Worm (Caenorhabditis elegans) whole organism, late embryonic: Measurements from ENCODE around the gene aex-2.

ENCODE experiments used
- C38D4.7 ChIP-seq: fragments of 200-800 bp; sonication (Bioruptor generic); optimal IDR thresholded peaks from 2 replicates; lab custom pipeline; 2018; ENCODE audit warnings: mild to moderate bottlenecking, missing genetic modification characterization, moderate library complexity, missing compliant biosample characterization
- F13H6.1 ChIP-seq: sonication (generic microtip); optimal IDR thresholded peaks from 2 replicates; lab custom pipeline; 2016; ENCODE audit warnings: missing genetic modification characterization, missing compliant biosample characterization
- T23F11.4 ChIP-seq: fragments of 200-800 bp; sonication (Bioruptor generic); optimal IDR thresholded peaks from 2 replicates; lab custom pipeline; 2018; ENCODE audit warnings: mild to moderate bottlenecking, missing genetic modification characterization, missing compliant biosample characterization
- Y22D7AL.16 ChIP-seq: sonication (generic microtip); optimal IDR thresholded peaks from 2 replicates; lab custom pipeline; 2016; ENCODE audit warnings: missing genetic modification characterization, missing compliant biosample characterization
- ama-1 ChIP-seq: fragments of 150-350 bp; optimal IDR thresholded peaks from 2 replicates; lab custom pipeline; 2014
- ceh-18 ChIP-seq: sonication (generic microtip); optimal IDR thresholded peaks from 2 replicates; lab custom pipeline; 2016; ENCODE audit warnings: missing genetic modification characterization, missing compliant biosample characterization
- ceh-2 ChIP-seq: sonication (generic microtip); optimal IDR thresholded peaks from 2 replicates; lab custom pipeline; 2016; ENCODE audit warnings: missing genotype, missing genetic modification characterization, missing compliant biosample characterization
- ceh-24 ChIP-seq: sonication (generic microtip); optimal IDR thresholded peaks from 2 replicates; lab custom pipeline; 2016; ENCODE audit warnings: mild to moderate bottlenecking, missing genetic modification characterization, missing compliant biosample characterization
- ceh-31 ChIP-seq: sonication (generic microtip); optimal IDR thresholded peaks from 2 replicates; lab custom pipeline; 2016; ENCODE audit warnings: missing genetic modification characterization, missing compliant biosample characterization
- ceh-34 ChIP-seq: sonication (generic microtip); optimal IDR thresholded peaks from 2 replicates; lab custom pipeline; 2016; ENCODE audit warnings: mild to moderate bottlenecking, missing genetic modification characterization, missing compliant biosample characterization
- ceh-48 ChIP-seq: sonication (generic microtip); optimal IDR thresholded peaks from 2 replicates; lab custom pipeline; 2016; ENCODE audit warnings: missing genetic modification characterization, inconsistent platforms, missing compliant biosample characterization
- ceh-9 ChIP-seq: sonication (generic microtip); optimal IDR thresholded peaks from 2 replicates; lab custom pipeline; 2016; ENCODE audit warnings: mild to moderate bottlenecking, missing genetic modification characterization, inconsistent platforms, missing compliant biosample characterization
- dmd-4 ChIP-seq: sonication (generic microtip); optimal IDR thresholded peaks from 2 replicates; lab custom pipeline; 2016; ENCODE audit warnings: borderline replicate concordance, missing genetic modification characterization, missing compliant biosample characterization
- dve-1 ChIP-seq: sonication (generic microtip); optimal IDR thresholded peaks from 2 replicates; lab custom pipeline; 2017; ENCODE audit warnings: antibody characterized with exemption, mild to moderate bottlenecking, missing genetic modification characterization, missing compliant biosample characterization
- elt-2 ChIP-seq: sonication (generic microtip); optimal IDR thresholded peaks from 2 replicates; lab custom pipeline; 2016; ENCODE audit warnings: missing genetic modification reagents, missing genetic modification characterization, missing compliant biosample characterization
- elt-4 ChIP-seq: sonication (generic microtip); optimal IDR thresholded peaks from 2 replicates; lab custom pipeline; 2016; ENCODE audit warnings: missing genetic modification characterization, missing compliant biosample characterization
- fkh-10 ChIP-seq: fragments of 150-350 bp; optimal IDR thresholded peaks from 2 replicates; lab custom pipeline; 2014; ENCODE audit warnings: missing biosample characterization, missing genetic modification reagents, missing genetic modification characterization
- hlh-30 ChIP-seq: sonication (generic microtip); optimal IDR thresholded peaks from 2 replicates; lab custom pipeline; 2017; ENCODE audit warnings: antibody characterized with exemption, missing genetic modification characterization, missing compliant biosample characterization; ENCODE audit not compliant: insufficient read depth
- hlh-6 ChIP-seq: sonication (generic microtip); optimal IDR thresholded peaks from 2 replicates; lab custom pipeline; 2016; ENCODE audit warnings: missing genotype, missing genetic modification characterization, missing compliant biosample characterization
- hlh-8 ChIP-seq: sonication (generic microtip); optimal IDR thresholded peaks from 2 replicates; lab custom pipeline; 2016; ENCODE audit warnings: missing genotype, missing genetic modification characterization, missing compliant biosample characterization
- lin-11 ChIP-seq: fragments of 200-800 bp; sonication (Bioruptor generic); optimal IDR thresholded peaks from 2 replicates; lab custom pipeline; 2018; ENCODE audit warnings: mild to moderate bottlenecking, missing genetic modification characterization, missing compliant biosample characterization
- madf-2 ChIP-seq: sonication (generic microtip); optimal IDR thresholded peaks from 2 replicates; lab custom pipeline; 2017; ENCODE audit warnings: missing genetic modification characterization, missing compliant biosample characterization
- nhr-11 ChIP-seq: fragments of 150-350 bp; optimal IDR thresholded peaks from 2 replicates; lab custom pipeline; 2014; ENCODE audit warnings: missing biosample characterization, missing genetic modification characterization
- odd-2 ChIP-seq: sonication (generic microtip); optimal IDR thresholded peaks from 2 replicates; lab custom pipeline; 2017; ENCODE audit warnings: antibody characterized with exemption, mild to moderate bottlenecking, missing genetic modification characterization, missing compliant biosample characterization
- pat-9 ChIP-seq: fragments of 200-800 bp; sonication (Bioruptor generic); optimal IDR thresholded peaks from 2 replicates; lab custom pipeline; 2018; ENCODE audit warnings: mild to moderate bottlenecking, missing genetic modification characterization, moderate library complexity, missing compliant biosample characterization
- pha-2 ChIP-seq: sonication (generic microtip); optimal IDR thresholded peaks from 2 replicates; lab custom pipeline; 2017; ENCODE audit warnings: mild to moderate bottlenecking, missing genetic modification characterization, missing compliant biosample characterization
- pqm-1 ChIP-seq: sonication (generic microtip); optimal IDR thresholded peaks from 2 replicates; lab custom pipeline; 2016; ENCODE audit warnings: missing genetic modification characterization, missing compliant biosample characterization
- pros-1 ChIP-seq: fragments of 150-350 bp; optimal IDR thresholded peaks from 2 replicates; lab custom pipeline; 2014; ENCODE audit warnings: missing biosample characterization, missing genetic modification reagents, missing genetic modification characterization
- ref-2 ChIP-seq: sonication (generic microtip); optimal IDR thresholded peaks from 2 replicates; lab custom pipeline; 2016; ENCODE audit warnings: missing genetic modification characterization, missing compliant biosample characterization
- rnt-1 ChIP-seq: sonication (generic microtip); optimal IDR thresholded peaks from 2 replicates; lab custom pipeline; 2016; ENCODE audit warnings: missing genetic modification characterization, missing compliant biosample characterization
- sdc-2 ChIP-seq: sonication (generic microtip); optimal IDR thresholded peaks from 2 replicates; lab custom pipeline; 2016; ENCODE audit warnings: missing genotype, missing genetic modification characterization, missing compliant biosample characterization
- sox-2 ChIP-seq: fragments of 200-800 bp; sonication (Bioruptor generic); IDR thresholded peaks from 2 replicates; pipeline ENCODE4 v1.3.6; 2022; ENCODE audit warnings: missing genetic modification reagents, missing genetic modification characterization, missing compliant biosample characterization
- syd-9 ChIP-seq: sonication (generic microtip); optimal IDR thresholded peaks from 2 replicates; lab custom pipeline; 2016; ENCODE audit warnings: mild to moderate bottlenecking, missing genetic modification characterization, moderate library complexity, missing compliant biosample characterization
- tbx-2 ChIP-seq: sonication (generic microtip); optimal IDR thresholded peaks from 2 replicates; lab custom pipeline; 2016; ENCODE audit warnings: missing genetic modification characterization, missing compliant biosample characterization
- unc-3 ChIP-seq, 2 experiments: fragments of 200-800 bp in 1 of 2; sonication (Bioruptor generic) in 1 of 2; sonication (generic microtip) in 1 of 2; conservative IDR thresholded peaks in 1 of 2; optimal IDR thresholded peaks in 1 of 2; 2 replicates each; pipeline versions ENCODE4 v1.3.6 to Lab custom; 2016 to 2022; ENCODE audit warnings: missing compliant biosample characterization in 2 of 2, missing genetic modification characterization in 2 of 2, missing genetic modification reagents in 1 of 2
- unc-42 ChIP-seq: sonication (generic microtip); optimal IDR thresholded peaks from 2 replicates; lab custom pipeline; 2016; ENCODE audit warnings: missing genotype, missing genetic modification characterization, missing compliant biosample characterization

Gene aex-2

ce11 chrX:9674799-9675198, 21.9 kb upstream of the aex-2 start, which contains the start of gene C43C3.4:
TSS of gene C43C3.4 (minus strand) at chrX:9674899.
- TF ChIP-seq fkh-10 (GFP tag; lab: Kevin White, UChicago) (no peak), nhr-11 (tag; lab: Kevin White, UChicago) (no peak), madf-2 (no peak), ceh-18 (tag; lab: Kevin White, UChicago) (no peak), pros-1 (tag; lab: Kevin White, UChicago) (no peak), sox-2 (GFP tag; lab: Robert Waterston, UW) (no peak), F13H6.1 (tag; lab: Kevin White, UChicago) (no peak), Y22D7AL.16 (tag; lab: Kevin White, UChicago) (no peak), ama-1 (no peak)

DNA sequence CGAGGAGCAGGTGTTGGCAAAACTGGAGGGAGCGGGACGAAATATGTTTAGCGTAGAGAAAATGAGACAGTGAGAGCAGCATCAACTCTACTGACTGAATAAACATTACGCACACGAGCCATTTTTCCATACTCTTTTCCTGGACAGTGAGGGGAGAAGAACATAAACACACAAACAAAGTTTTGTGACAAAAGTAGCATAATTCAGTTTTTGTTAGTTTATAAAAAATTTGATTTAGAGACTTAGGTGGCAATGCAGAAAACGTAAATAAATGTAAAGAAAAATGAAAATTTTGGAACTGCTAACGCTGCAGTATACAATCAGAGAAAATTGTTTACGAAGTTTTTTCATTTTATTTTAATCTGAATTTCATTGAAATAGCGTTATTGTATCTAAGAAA, 20.3 kb upstream of the aex-2 start:
- TF ChIP-seq sox-2 (GFP tag; lab: Robert Waterston, UW) (no peak), odd-2 (tag; lab: Kevin White, UChicago) (no peak), elt-4 (tag; lab: Kevin White, UChicago) (no peak), dmd-4 (tag; lab: Kevin White, UChicago) (no peak), elt-2 (tag; lab: Kevin White, UChicago) (no peak), ceh-2 (tag; lab: Kevin White, UChicago) (no peak), lin-11 (no peak), ceh-9 (tag; lab: Kevin White, UChicago) (no peak), unc-3 (GFP tag; conservative IDR thresholded peaks at IDR 0.05; lab: Robert Waterston, UW) (no peak), unc-3 (tag; optimal IDR thresholded peaks at IDR 0.05; lab: Kevin White, UChicago) (no peak), sdc-2 (tag; lab: Kevin White, UChicago) (no peak), pha-2 (tag; lab: Kevin White, UChicago) (no peak), pqm-1 (tag; lab: Kevin White, UChicago) (no peak)
- TF ChIP-seq, all 69 proteins: peak for 0

ce11 chrX:9668554-9668953, 15.6 kb upstream of the aex-2 start, which contains the start of gene T14B1.1:
TSS of gene T14B1.1 (minus strand) at chrX:9668723.
- TF ChIP-seq ceh-24, result no peak
- peak; percentile 23 for TF ChIP-seq hlh-6 (tag; lab: Kevin White, UChicago)
- TF ChIP-seq ceh-31 (tag; lab: Kevin White, UChicago), result peak; percentile 55
- TF ChIP-seq tbx-2 (tag; lab: Kevin White, UChicago), result peak; percentile 13
- TF ChIP-seq unc-42 (tag; lab: Kevin White, UChicago), result peak; percentile 17
- TF ChIP-seq dve-1 (tag; lab: Kevin White, UChicago), result no peak
- no peak for TF ChIP-seq pat-9
- TF ChIP-seq syd-9, result peak; percentile 46
- TF ChIP-seq ref-2 (tag; lab: Kevin White, UChicago), result peak; percentile 20
- peak; percentile 4 for TF ChIP-seq ceh-34 (tag; lab: Kevin White, UChicago)
- no peak for TF ChIP-seq hlh-8 (tag; lab: Kevin White, UChicago)
- TF ChIP-seq rnt-1 (tag; lab: Kevin White, UChicago), result peak; percentile 16
- no peak for TF ChIP-seq ceh-48 (tag; lab: Kevin White, UChicago)

DNA sequence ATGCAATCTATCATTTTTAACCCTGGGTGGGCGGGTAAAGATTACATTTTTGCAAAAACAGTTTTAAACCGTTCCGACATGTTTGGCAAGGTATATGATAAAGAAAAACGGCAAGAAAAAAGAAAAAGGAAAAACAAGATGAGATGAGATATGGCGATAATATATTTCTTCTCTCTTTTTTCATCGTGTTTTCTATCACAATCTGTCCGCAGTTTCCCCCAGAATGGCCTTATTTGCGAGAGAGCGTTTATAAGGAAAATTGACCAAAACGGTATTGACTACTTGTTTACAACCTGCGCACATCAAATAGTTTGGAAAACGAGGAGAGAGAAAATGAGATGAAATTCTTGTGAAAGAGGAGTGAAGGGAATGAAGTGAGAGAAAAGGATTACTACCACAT, 14.5 kb upstream of the aex-2 start:
- no peak for TF ChIP-seq T23F11.4 (GFP tag; lab: Kevin White, UChicago)
- TF ChIP-seq pros-1 (tag; lab: Kevin White, UChicago), result no peak
- TF ChIP-seq hlh-30, result no peak
- TF ChIP-seq C38D4.7 (GFP tag; lab: Kevin White, UChicago), result no peak
- no peak for TF ChIP-seq ceh-24
- TF ChIP-seq dve-1 (tag; lab: Kevin White, UChicago), result no peak
